Fruit fly (Drosophila melanogaster) whole organism, embryonic: Measurements from ENCODE around the gene CG7646.

Experiments
- Ada2b ChIP-seq: fragments of 200-800 bp; sonication (Bioruptor generic); IDR thresholded peaks from 2 replicates; pipeline ENCODE4 v1.3.6; 2022; ENCODE audit warnings: missing biosample characterization, missing genetic modification characterization
- BEAF-32 ChIP-seq: fragments of 200-800 bp; sonication (Bioruptor generic); optimal IDR thresholded peaks from 3 replicates; lab custom pipeline; 2017; ENCODE audit warnings: missing biosample characterization, missing genetic modification characterization, mild to moderate bottlenecking, moderate library complexity, missing genetic modification reagents
- CG12659 ChIP-seq: fragments of 200-800 bp; sonication (Bioruptor generic); optimal IDR thresholded peaks from 3 replicates; lab custom pipeline; 2017; ENCODE audit warnings: mild to moderate bottlenecking, missing biosample characterization, missing genetic modification reagents, missing genetic modification characterization
- CG14710 ChIP-seq: fragments of 200-800 bp; sonication (Bioruptor generic); optimal IDR thresholded peaks from 3 replicates; lab custom pipeline; 2019; ENCODE audit warnings: missing biosample characterization, mild to moderate bottlenecking, missing genetic modification characterization, moderate library complexity
- CG14860 ChIP-seq: fragments of 200-800 bp; sonication (Bioruptor generic); IDR thresholded peaks from 3 replicates; pipeline ENCODE4 v1.3.6; 2022; ENCODE audit warnings: missing biosample characterization, missing genetic modification characterization; ENCODE audit not compliant: partially characterized antibody
- CG15514 ChIP-seq: fragments of 200-800 bp; sonication (Bioruptor generic); optimal IDR thresholded peaks from 3 replicates; lab custom pipeline; 2017; ENCODE audit warnings: missing biosample characterization, missing genetic modification characterization, mild to moderate bottlenecking, moderate library complexity, missing genetic modification reagents
- CG1602 ChIP-seq: fragments of 200-800 bp; sonication (Bioruptor generic); optimal IDR thresholded peaks from 3 replicates; lab custom pipeline; 2016; ENCODE audit warnings: missing biosample characterization, missing genetic modification characterization
- CG17802 ChIP-seq: fragments of 200-800 bp; sonication (Bioruptor generic); optimal IDR thresholded peaks from 2 replicates; lab custom pipeline; 2018; ENCODE audit warnings: missing biosample characterization, mild to moderate bottlenecking, missing genetic modification characterization, moderate library complexity
- CG17829 ChIP-seq: fragments of 200-800 bp; optimal IDR thresholded peaks from 2 replicates; lab custom pipeline; 2019; ENCODE audit warnings: missing biosample characterization, mild to moderate bottlenecking, missing genetic modification characterization, moderate library complexity
- CG18011 ChIP-seq: fragments of 200-800 bp; sonication (Bioruptor generic); optimal IDR thresholded peaks from 2 replicates; lab custom pipeline; 2017; ENCODE audit warnings: missing biosample characterization, missing genetic modification characterization, mild to moderate bottlenecking, moderate library complexity, missing genotype
- CG1832 ChIP-seq: fragments of 200-800 bp; sonication (Bioruptor generic); optimal IDR thresholded peaks from 2 replicates; lab custom pipeline; 2017; ENCODE audit warnings: missing biosample characterization, mild to moderate bottlenecking, missing genetic modification characterization, inconsistent platforms
- CG30020 ChIP-seq: fragments of 200-800 bp; optimal IDR thresholded peaks from 2 replicates; lab custom pipeline; 2019; ENCODE audit warnings: missing biosample characterization, mild to moderate bottlenecking, missing genetic modification characterization, moderate library complexity
- CG32532 ChIP-seq: fragments of 200-800 bp; sonication (Bioruptor generic); IDR thresholded peaks from 2 replicates; pipeline ENCODE4 v1.3.6; 2022; ENCODE audit warnings: missing biosample characterization, missing genetic modification characterization
- CG34376 ChIP-seq: fragments of 200-800 bp; sonication (Bioruptor generic); optimal IDR thresholded peaks from 2 replicates; lab custom pipeline; 2018; ENCODE audit warnings: missing biosample characterization, mild to moderate bottlenecking, missing genetic modification characterization
- CG4854 ChIP-seq: fragments of 200-800 bp; sonication (Bioruptor generic); optimal IDR thresholded peaks from 2 replicates; lab custom pipeline; 2016; ENCODE audit warnings: missing biosample characterization, missing genetic modification characterization, inconsistent platforms
- CG9215 ChIP-seq: fragments of 200-800 bp; sonication (Bioruptor generic); IDR thresholded peaks from 2 replicates; pipeline ENCODE4 v1.3.6; 2022; ENCODE audit warnings: missing biosample characterization, missing genetic modification characterization
- CG9932 ChIP-seq: fragments of 200-800 bp; sonication (Bioruptor generic); IDR thresholded peaks from 2 replicates; pipeline ENCODE4 v1.3.6; 2022; ENCODE audit warnings: missing biosample characterization, missing genetic modification characterization
- Dfd ChIP-seq, 2 experiments: fragments of >200 bp; optimal IDR thresholded peaks; 2 replicates each; lab custom pipeline; 2017; ENCODE audit warnings: missing biosample characterization in 2 of 2, missing genetic modification characterization in 2 of 2
- Dip2 ChIP-seq: fragments of 200-800 bp; sonication (Bioruptor generic); IDR thresholded peaks from 2 replicates; pipeline ENCODE4 v1.3.6; 2022; ENCODE audit warnings: missing biosample characterization, missing genetic modification characterization
- Dll ChIP-seq: fragments of 200-800 bp; sonication (Bioruptor generic); IDR thresholded peaks from 4 replicates; pipeline ENCODE4 v1.3.6; 2022; ENCODE audit warnings: missing biosample characterization, missing genetic modification characterization; ENCODE audit not compliant: partially characterized antibody
- Dref ChIP-seq: fragments of 200-800 bp; sonication (Bioruptor generic); IDR thresholded peaks from 2 replicates; pipeline ENCODE4 v1.3.6; 2022; ENCODE audit warnings: missing biosample characterization, missing genetic modification characterization
- Med ChIP-seq: fragments of 200-800 bp; sonication (Bioruptor generic); peaks from one replicate; lab custom pipeline; 2016; ENCODE audit warnings: missing biosample characterization, missing genetic modification characterization, mild to moderate bottlenecking, inconsistent platforms, moderate library complexity
- NFAT ChIP-seq: fragments of 200-800 bp; sonication (Bioruptor generic); IDR thresholded peaks from 2 replicates; pipeline ENCODE4 v1.3.6; 2022; ENCODE audit warnings: missing biosample characterization, missing genetic modification characterization
- Scr ChIP-seq: fragments of 200-800 bp; sonication (Bioruptor generic); IDR thresholded peaks from 2 replicates; pipeline ENCODE4 v1.3.6; 2022; ENCODE audit warnings: missing biosample characterization, missing genetic modification characterization; ENCODE audit not compliant: partially characterized antibody
- Side ChIP-seq: fragments of 200-800 bp; sonication (Bioruptor generic); optimal IDR thresholded peaks from 2 replicates; lab custom pipeline; 2016; ENCODE audit warnings: missing biosample characterization, missing genetic modification characterization
- TFAM ChIP-seq: fragments of 200-800 bp; sonication (Bioruptor generic); optimal IDR thresholded peaks from 2 replicates; lab custom pipeline; 2017; ENCODE audit warnings: missing biosample characterization, missing genetic modification characterization, inconsistent platforms
- YL-1 ChIP-seq: fragments of 200-800 bp; sonication (Bioruptor generic); optimal IDR thresholded peaks from 3 replicates; lab custom pipeline; 2017; ENCODE audit warnings: missing biosample characterization, mild to moderate bottlenecking, missing genetic modification characterization
- amos ChIP-seq: fragments of 200-800 bp; sonication (Bioruptor generic); IDR thresholded peaks from 2 replicates; pipeline ENCODE4 v1.3.6; 2022; ENCODE audit warnings: missing biosample characterization, missing genetic modification characterization; ENCODE audit not compliant: partially characterized antibody
- dmrt11E ChIP-seq: fragments of 200-800 bp; sonication (Bioruptor generic); optimal IDR thresholded peaks from 3 replicates; lab custom pipeline; 2018; ENCODE audit warnings: missing biosample characterization, mild to moderate bottlenecking, missing genetic modification characterization, moderate library complexity
- fu2 ChIP-seq: fragments of 200-800 bp; sonication (Bioruptor generic); optimal IDR thresholded peaks from 2 replicates; lab custom pipeline; 2016; ENCODE audit warnings: missing biosample characterization, missing genetic modification characterization
- her ChIP-seq: fragments of 200-800 bp; sonication (Bioruptor generic); optimal IDR thresholded peaks from 2 replicates; lab custom pipeline; 2016; ENCODE audit warnings: missing biosample characterization, missing genetic modification characterization
- jigr1 ChIP-seq: fragments of 200-800 bp; sonication (Bioruptor generic); IDR thresholded peaks from 3 replicates; pipeline ENCODE4 v1.3.6; 2022; ENCODE audit warnings: missing biosample characterization, missing genetic modification characterization
- jumu ChIP-seq: fragments of 200-800 bp; sonication (Bioruptor generic); optimal IDR thresholded peaks from 3 replicates; lab custom pipeline; 2016; ENCODE audit warnings: missing biosample characterization, missing genetic modification characterization
- knrl ChIP-seq: fragments of 200-800 bp; sonication (Bioruptor generic); IDR thresholded peaks from 3 replicates; pipeline ENCODE4 v1.3.6; 2022; ENCODE audit warnings: missing biosample characterization, missing genetic modification characterization; ENCODE audit not compliant: partially characterized antibody
- nau ChIP-seq: fragments of 200-800 bp; sonication (Bioruptor generic); optimal IDR thresholded peaks from 3 replicates; lab custom pipeline; 2017; ENCODE audit warnings: missing biosample characterization, mild to moderate bottlenecking, missing genetic modification characterization, missing genetic modification reagents
- pita ChIP-seq: fragments of 200-800 bp; sonication (Bioruptor generic); optimal IDR thresholded peaks from 2 replicates; lab custom pipeline; 2017; ENCODE audit warnings: missing biosample characterization, mild to moderate bottlenecking, missing genetic modification characterization
- pzg ChIP-seq: fragments of 200-800 bp; sonication (Bioruptor generic); optimal IDR thresholded peaks from 3 replicates; lab custom pipeline; 2018; ENCODE audit warnings: missing biosample characterization, mild to moderate bottlenecking, missing genetic modification characterization, moderate library complexity
- repo ChIP-seq: fragments of 200-800 bp; sonication (Bioruptor generic); optimal IDR thresholded peaks from 2 replicates; lab custom pipeline; 2016; ENCODE audit warnings: missing biosample characterization, missing genetic modification characterization
- rib ChIP-seq: fragments of 200-800 bp; sonication (Bioruptor generic); IDR thresholded peaks from 2 replicates; pipeline ENCODE4 v1.3.6; 2022; ENCODE audit warnings: missing biosample characterization, missing genetic modification characterization
- row ChIP-seq: fragments of 200-800 bp; sonication (Bioruptor generic); IDR thresholded peaks from 3 replicates; pipeline ENCODE4 v1.3.6; 2022; ENCODE audit warnings: missing biosample characterization, missing genetic modification characterization
- sqz ChIP-seq: fragments of 200-800 bp; sonication (Bioruptor generic); optimal IDR thresholded peaks from 3 replicates; lab custom pipeline; 2018; ENCODE audit warnings: missing biosample characterization, mild to moderate bottlenecking, missing genetic modification characterization
- sr ChIP-seq: fragments of 200-800 bp; sonication (Bioruptor generic); IDR thresholded peaks from 3 replicates; pipeline ENCODE4 v1.3.6; 2022; ENCODE audit warnings: missing biosample characterization, missing genetic modification characterization
- stwl ChIP-seq: fragments of 200-800 bp; sonication (Bioruptor generic); optimal IDR thresholded peaks from 3 replicates; lab custom pipeline; 2018; ENCODE audit warnings: missing biosample characterization, mild to moderate bottlenecking, missing genetic modification characterization, moderate library complexity
- tap ChIP-seq: fragments of 200-800 bp; optimal IDR thresholded peaks from 3 replicates; lab custom pipeline; 2019; ENCODE audit warnings: missing biosample characterization, mild to moderate bottlenecking, missing genetic modification characterization, moderate library complexity
- trem ChIP-seq: fragments of 200-800 bp; optimal IDR thresholded peaks from 3 replicates; lab custom pipeline; 2019; ENCODE audit warnings: missing biosample characterization, mild to moderate bottlenecking, missing genetic modification characterization, moderate library complexity
- vvl ChIP-seq: fragments of 200-800 bp; sonication (Bioruptor generic); IDR thresholded peaks from 2 replicates; pipeline ENCODE4 v1.3.6; 2022; ENCODE audit warnings: missing biosample characterization, missing genetic modification characterization
- zen ChIP-seq: fragments of 200-800 bp; sonication (Bioruptor generic); optimal IDR thresholded peaks from 3 replicates; lab custom pipeline; 2018; ENCODE audit warnings: missing biosample characterization, mild to moderate bottlenecking, missing genetic modification characterization, moderate library complexity

CG7646 gene

dm6 chr3L:20000878-20001640 lies 9.4 kb downstream of the CG7646 start (continued):
- TF ChIP-seq CG12659 (GFP tag; lab: Kevin White, UChicago) (peak; percentile 61), CG17802 (tag; lab: Kevin White, UChicago) (peak; percentile 58), YL-1 (GFP tag; lab: Kevin White, UChicago) (peak; percentile 43), CG14710 (peak; percentile 17), pzg (peak; percentile 44), row (GFP tag; lab: Robert Waterston, UW) (peak; percentile 55), vvl (GFP tag; lab: Robert Waterston, UW) (peak; percentile 18; the same call in 1 of the 2 replicates), CG14860 (GFP tag; lab: Robert Waterston, UW) (peak; percentile 29; the same call in 1 of the 3 replicates), Dref (GFP tag; lab: Robert Waterston, UW) (peak; percentile 66), CG1832 (no peak), knrl (GFP tag; lab: Robert Waterston, UW) (no peak), CG32532 (GFP tag; lab: Robert Waterston, UW) (no peak), Scr (GFP tag; lab: Robert Waterston, UW) (0 out of 2 replicates have a peak, but pooled peaks have one; percentile 13), dmrt11E (tag; lab: Kevin White, UChicago) (no peak), Dip2 (GFP tag; lab: Robert Waterston, UW) (no peak), her (no peak), CG15514 (GFP tag; lab: Kevin White, UChicago) (peak; percentile 12), CG17829 (peak; percentile 32), Dll (GFP tag; lab: Robert Waterston, UW) (peak; percentile 47; the same call in 2 of the 4 replicates), sqz (GFP tag; lab: Kevin White, UChicago) (no peak), CG34376 (GFP tag; lab: Kevin White, UChicago) (no peak), zen (tag; lab: Kevin White, UChicago) (peak; percentile 2), BEAF-32 (GFP tag; lab: Kevin White, UChicago) (peak; percentile 40), pita (GFP tag; lab: Kevin White, UChicago) (no peak), amos (no peak; the same call in 1 of the 2 replicates), stwl (tag; lab: Kevin White, UChicago) (peak; percentile 37), Side (GFP tag; lab: Kevin White, UChicago) (no peak), fu2 (GFP tag; lab: Kevin White, UChicago) (no peak), trem (tag; lab: Kevin White, UChicago) (peak; percentile 18), TFAM (GFP tag; lab: Kevin White, UChicago) (no peak), jigr1 (GFP tag; lab: Robert Waterston, UW) (peak; percentile 49; the same call in 1 of the 3 replicates), nau (GFP tag; lab: Kevin White, UChicago) (no peak), CG30020 (tag; lab: Kevin White, UChicago) (peak; percentile 99)
- TF ChIP-seq, all 482 proteins: peak for 38

- TF ChIP-seq NFAT (GFP tag; lab: Robert Waterston, UW) (no peak; the same call in 1 of the 2 replicates), sr (GFP tag; lab: Robert Waterston, UW) (no peak), CG18011 (GFP tag; lab: Kevin White, UChicago) (peak; percentile 75), Ada2b (peak; percentile 93), jumu (GFP tag; lab: Kevin White, UChicago) (peak; percentile 85), Med (peak; percentile 97), Dfd (GFP tag; optimal IDR thresholded peaks at IDR 0.05; lab: Kevin White, UChicago) (no peak), CG4854 (GFP tag; lab: Kevin White, UChicago) (peak; percentile 78), knrl (GFP tag; lab: Robert Waterston, UW) (no peak; the same call in 2 of the 3 replicates), tap (peak; percentile 91), CG17802 (tag; lab: Kevin White, UChicago) (peak; percentile 67), CG1602 (GFP tag; lab: Kevin White, UChicago) (peak; percentile 92), repo (GFP tag; lab: Kevin White, UChicago) (peak; percentile 73), CG9215 (no peak), CG9932 (GFP tag; lab: Robert Waterston, UW) (no peak; the same call in none of the 2 replicates), rib (GFP tag; lab: Robert Waterston, UW) (peak; percentile 87)
Observed at dm6 chr3L:20002482-20003234, 11.0 kb downstream of the CG7646 start, which contains the start of gene CG7668. CG7668 (plus strand) TSS chr3L:20002736.
